Worm (Caenorhabditis elegans) whole organism, L2 larva: ENCODE results near the gene T10G3.1.

ENCODE experiments used
- R02D3.7 ChIP-seq: fragments of 150-350 bp; optimal IDR thresholded peaks from 2 replicates; lab custom pipeline; 2014; ENCODE audit warnings: missing biosample characterization, missing genetic modification characterization
- aly-2 ChIP-seq: fragments of 150-350 bp; optimal IDR thresholded peaks from 2 replicates; lab custom pipeline; 2014; ENCODE audit warnings: missing biosample characterization, missing genetic modification characterization
- ama-1 ChIP-seq: fragments of 150-350 bp; optimal IDR thresholded peaks from 2 replicates; lab custom pipeline; 2018; ENCODE audit warnings: inconsistent platforms
- ceh-82 ChIP-seq: fragments of 150-350 bp; optimal IDR thresholded peaks from 2 replicates; lab custom pipeline; 2014; ENCODE audit warnings: missing biosample characterization, missing genetic modification characterization
- fos-1 ChIP-seq: fragments of 150-350 bp; optimal IDR thresholded peaks from 2 replicates; lab custom pipeline; 2014; ENCODE audit warnings: missing biosample characterization, missing genetic modification characterization
- lsy-2 ChIP-seq, 2 experiments: fragments of 150-350 bp in 1 of 2; sonication (generic microtip) in 1 of 2; optimal IDR thresholded peaks; 2 replicates each; lab custom pipeline; 2014 to 2017; ENCODE audit warnings: missing biosample characterization in 2 of 2, missing genetic modification characterization in 2 of 2
- mab-5 ChIP-seq: fragments of 150-350 bp; optimal IDR thresholded peaks from 2 replicates; lab custom pipeline; 2014; ENCODE audit warnings: missing biosample characterization, missing genetic modification characterization
- nhr-10 ChIP-seq: sonication (generic microtip); optimal IDR thresholded peaks from 2 replicates; lab custom pipeline; 2017; ENCODE audit warnings: missing biosample characterization, missing genetic modification characterization
- nhr-77 ChIP-seq: fragments of 150-350 bp; optimal IDR thresholded peaks from 2 replicates; lab custom pipeline; 2014; ENCODE audit warnings: missing biosample characterization, missing genetic modification characterization

- no peak for TF ChIP-seq lsy-2 (tag; optimal IDR thresholded peaks at IDR 0.05; lab: Kevin White, UChicago)
- no peak for TF ChIP-seq nhr-77 (tag; lab: Kevin White, UChicago)
- TF ChIP-seq fos-1 (tag; lab: Kevin White, UChicago) = no peak
- TF ChIP-seq ceh-82 (tag; lab: Kevin White, UChicago) = no peak
- no peak for TF ChIP-seq nhr-10 (tag; lab: Kevin White, UChicago)
- no peak for TF ChIP-seq mab-5 (tag; lab: Kevin White, UChicago)
- TF ChIP-seq aly-2 = no peak
- no peak for TF ChIP-seq R02D3.7
- TF ChIP-seq ama-1 (lab: Kevin White, UChicago) = no peak
These were observed 18.0 kb downstream of the T10G3.1 start, which contains the start of gene lurp-3 for ce11 chrV:13455448-13455847.
